Worm (Caenorhabditis elegans) whole organism, dauer: Measurements from ENCODE around the gene T01C8.3.

Experiments
- unc-62 ChIP-seq: sonication (generic microtip); optimal IDR thresholded peaks from 2 replicates; lab custom pipeline; 2017; ENCODE audit warnings: missing biosample characterization, missing genetic modification reagents, missing genetic modification characterization

The T01C8.3 gene

DNA sequence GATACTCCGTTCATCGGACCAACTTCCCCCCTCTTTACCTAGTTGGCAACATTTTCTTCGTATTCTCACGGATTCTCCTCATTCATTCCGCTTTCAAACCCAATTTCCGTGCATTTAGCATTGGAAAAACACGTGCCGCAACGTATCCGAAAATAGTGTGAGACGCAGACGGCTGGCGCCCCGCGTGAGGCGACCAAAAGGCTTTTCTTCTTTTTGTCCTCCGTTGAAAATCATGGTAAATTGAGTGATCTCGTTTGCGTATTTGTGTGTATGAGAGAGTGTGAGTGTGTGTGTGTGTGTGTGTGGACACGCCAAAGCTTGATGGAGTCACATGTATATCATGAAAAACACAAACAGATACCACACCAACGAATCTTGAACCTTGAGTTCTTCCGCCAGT lies 13.8 kb upstream of the T01C8.3 start:
- TF ChIP-seq unc-62 (GFP tag; lab: Kevin White, UChicago): no peak

DNA sequence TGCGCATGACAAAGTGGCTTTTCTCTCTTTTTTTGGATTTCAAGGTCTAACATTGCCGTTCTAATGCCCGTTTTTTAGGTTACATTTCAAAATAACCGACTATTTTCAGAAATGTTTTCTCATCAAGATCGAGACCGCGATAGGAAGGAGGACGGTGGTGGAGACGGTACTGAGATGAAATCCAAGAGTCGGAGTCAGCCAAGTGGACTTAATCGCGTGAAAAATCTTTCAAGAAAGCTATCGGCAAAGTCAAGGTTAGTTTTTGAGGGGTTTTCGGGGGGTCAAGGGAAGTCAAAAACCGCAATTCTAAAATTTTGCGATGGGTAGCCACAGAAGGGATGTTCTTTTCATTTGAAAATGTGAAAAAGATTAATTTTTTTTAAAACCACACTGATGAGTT lies 13.0 kb upstream of the T01C8.3 start, which contains the start of gene aak-2:
Gene aak-2 (plus strand): TSS at position 110 of the 400 bp plus-strand sequence.
- TF ChIP-seq unc-62 (GFP tag; lab: Kevin White, UChicago): no peak

DNA sequence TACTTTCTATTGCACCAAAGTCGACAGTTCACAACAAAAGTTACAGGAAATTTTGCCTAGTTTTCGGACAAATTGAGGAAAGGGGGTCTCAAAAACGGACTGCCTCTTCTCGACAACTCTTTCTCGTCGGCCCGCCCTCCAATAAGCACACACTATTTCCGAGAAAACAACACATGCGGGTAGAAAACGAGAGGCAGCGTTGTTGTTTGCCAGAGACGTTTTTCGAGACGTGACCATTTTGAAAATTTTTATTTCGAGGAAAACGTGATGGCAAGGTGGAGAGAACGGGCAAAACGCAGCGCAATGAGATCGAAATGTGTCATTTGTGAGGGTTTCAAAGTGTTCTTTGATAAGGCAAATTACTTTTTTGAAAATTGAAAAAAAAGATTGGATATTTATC lies 10.5 kb upstream of the T01C8.3 start:
- TF ChIP-seq unc-62 (GFP tag; lab: Kevin White, UChicago): no peak

DNA sequence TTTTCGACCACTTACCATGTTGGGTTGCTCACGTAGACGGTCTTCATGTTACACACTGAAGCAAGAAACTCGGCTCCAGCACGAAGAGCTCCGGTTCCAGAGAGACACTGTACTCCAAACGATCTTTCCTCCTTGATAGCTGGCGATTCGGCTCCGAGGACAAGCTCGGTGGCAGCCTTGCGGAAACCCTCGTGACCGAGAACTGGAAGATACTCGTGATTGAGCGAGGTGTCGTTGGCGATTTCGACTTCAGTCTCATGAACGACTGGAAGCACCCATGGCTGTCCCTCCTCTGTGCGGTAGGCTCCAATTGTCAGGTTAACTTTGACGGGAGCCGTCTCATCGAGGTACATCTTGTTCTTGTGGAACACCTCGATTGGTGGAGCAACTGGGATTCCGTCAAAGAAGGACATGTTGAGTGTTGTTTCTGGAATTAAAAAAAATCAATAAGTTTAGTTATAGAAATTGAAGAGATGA lies 9.7 kb upstream of the T01C8.3 start, which contains the start of gene got-1.2:
Gene got-1.2 (minus strand): TSS at position 427 of the 477 bp plus-strand sequence.
- no peak for TF ChIP-seq unc-62 (GFP tag; lab: Kevin White, UChicago)

DNA sequence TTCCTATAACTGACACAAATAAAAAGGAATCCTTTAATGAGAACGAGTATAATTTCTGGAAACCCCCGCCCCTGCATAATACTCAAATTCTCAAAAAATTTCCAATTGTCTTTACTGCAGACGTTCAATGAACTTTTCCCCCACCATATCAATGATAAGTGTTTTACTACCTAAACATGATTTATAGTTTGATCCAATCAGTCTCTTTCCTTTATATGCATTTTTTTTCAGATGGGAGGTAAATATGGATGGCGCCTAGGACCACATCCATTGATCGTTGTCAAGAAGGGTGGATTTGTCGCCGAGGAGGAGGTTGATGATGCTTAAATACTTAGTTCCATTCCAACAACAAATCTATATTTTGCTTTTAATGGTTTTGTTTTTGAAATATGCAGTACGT lies 4.1 kb upstream of the T01C8.3 start:
- TF ChIP-seq unc-62 (GFP tag; lab: Kevin White, UChicago): no peak

DNA sequence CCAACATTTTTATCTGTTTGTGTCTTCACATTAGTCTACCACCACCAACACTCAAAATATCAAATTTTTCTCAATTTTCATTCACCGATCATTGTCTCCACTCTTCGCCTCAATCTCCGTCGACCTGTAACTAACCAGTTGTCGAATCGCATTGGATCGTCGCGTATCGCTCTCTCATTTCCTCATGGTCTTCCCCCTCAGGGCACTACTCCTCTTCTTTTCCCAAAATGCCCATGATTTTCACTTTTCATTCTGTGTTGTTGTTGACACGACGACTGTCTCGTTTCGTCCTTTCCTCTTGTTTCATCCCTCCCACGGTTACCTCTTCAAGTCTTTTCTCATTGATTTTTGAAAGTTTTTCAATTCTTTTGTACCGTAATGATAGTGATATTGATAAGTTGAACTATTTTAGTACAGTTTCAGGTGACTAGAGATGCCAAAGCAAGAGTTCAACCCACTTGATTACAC lies 3.0 kb upstream of the T01C8.3 start, which contains the start of gene T01C8.2:
Gene T01C8.2 (plus strand): TSS at position 418 of the 468 bp plus-strand sequence.
- no peak for TF ChIP-seq unc-62 (GFP tag; lab: Kevin White, UChicago)

DNA sequence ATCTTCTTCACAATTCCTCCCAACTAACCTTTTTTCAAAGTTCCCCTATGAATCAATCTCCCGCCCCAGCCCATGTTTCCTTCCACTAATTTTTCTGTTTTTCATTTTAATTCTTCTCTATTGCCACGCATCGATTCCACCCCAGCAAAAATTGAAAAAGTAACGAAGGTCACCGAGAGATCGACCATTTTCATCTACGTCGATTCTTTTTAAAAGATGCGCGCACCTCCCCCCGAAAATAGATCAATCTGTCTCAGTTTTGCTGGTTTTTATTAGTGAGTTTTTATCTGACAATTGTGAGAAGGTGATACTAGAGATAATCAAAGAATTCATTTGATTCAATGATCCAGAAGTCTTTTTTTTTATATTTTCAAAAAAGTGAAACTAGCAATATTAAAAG lies 1.0 kb upstream of the T01C8.3 start:
- no peak for TF ChIP-seq unc-62 (GFP tag; lab: Kevin White, UChicago)

DNA sequence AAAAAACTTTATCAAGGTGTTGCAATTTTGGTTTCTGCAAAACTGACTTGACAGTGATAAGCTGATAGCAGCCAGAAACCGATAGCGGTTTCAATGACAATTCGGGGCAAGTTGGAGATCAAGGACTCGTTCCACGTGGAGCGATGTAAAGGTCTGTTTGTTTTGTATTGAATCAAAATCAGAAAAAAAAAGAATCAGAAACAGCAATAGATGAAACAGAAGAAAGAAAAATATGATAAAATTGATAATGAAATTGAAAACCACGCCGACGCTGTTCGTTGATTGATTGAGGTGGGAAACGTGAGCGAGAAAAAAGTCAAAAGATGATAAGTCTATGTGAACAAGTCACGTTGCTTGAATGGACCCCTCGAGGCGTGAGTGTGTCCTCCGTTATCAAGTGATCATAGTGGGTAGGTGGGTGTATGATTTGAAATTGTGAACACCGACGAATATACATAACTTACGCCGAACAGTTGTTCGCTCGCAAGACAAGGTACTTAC lies 7.6 kb downstream of the T01C8.3 start:
- no peak for TF ChIP-seq unc-62 (GFP tag; lab: Kevin White, UChicago)

DNA sequence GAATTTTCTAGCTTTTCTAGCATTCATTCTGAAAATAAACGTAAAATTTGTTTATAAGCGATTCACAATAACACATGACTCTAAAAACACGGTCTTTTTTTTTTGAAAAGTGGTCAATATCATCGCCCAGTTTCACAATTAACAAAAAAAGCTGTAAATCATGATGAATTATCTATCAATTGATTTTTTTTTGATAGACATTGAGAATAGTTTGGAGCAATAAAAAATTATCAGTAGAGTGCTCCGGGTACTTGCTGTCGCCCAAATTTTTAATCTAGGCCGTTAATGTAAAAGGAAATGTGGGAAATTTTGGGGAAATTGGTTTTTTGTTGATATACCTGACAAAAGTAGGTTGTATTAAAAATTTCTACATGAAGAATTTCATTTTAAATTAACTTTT lies 9.6 kb downstream of the T01C8.3 start:
- TF ChIP-seq unc-62 (GFP tag; lab: Kevin White, UChicago): no peak

DNA sequence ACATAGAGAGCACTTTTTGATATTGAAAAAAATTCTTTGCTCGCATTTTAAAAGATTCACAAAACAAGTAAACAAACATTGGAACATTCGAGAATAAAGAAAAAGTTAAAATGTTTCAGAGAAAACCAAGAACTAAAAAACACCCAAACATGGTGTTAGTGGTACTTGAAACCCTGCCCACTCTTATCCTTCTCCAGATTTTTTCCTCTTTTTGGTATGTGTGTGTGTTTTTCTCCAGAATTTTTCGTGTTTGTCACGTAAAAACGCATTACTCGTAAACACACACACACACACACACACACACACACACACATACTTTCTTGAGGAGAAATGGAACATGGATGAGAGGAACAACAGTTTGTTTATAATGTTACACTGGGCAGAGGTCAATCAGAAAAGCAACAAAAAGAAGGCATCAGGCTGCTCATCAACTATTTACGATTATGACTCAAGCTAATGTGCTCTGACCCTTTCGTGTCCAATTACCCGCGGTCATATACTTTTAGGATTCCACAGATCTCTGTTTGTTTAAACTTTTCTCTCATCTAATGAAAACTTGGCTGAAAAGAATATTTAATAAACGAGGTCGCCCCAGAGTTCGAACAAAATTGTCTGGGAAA lies 10.8 kb downstream of the T01C8.3 start:
- no peak for TF ChIP-seq unc-62 (GFP tag; lab: Kevin White, UChicago)

DNA sequence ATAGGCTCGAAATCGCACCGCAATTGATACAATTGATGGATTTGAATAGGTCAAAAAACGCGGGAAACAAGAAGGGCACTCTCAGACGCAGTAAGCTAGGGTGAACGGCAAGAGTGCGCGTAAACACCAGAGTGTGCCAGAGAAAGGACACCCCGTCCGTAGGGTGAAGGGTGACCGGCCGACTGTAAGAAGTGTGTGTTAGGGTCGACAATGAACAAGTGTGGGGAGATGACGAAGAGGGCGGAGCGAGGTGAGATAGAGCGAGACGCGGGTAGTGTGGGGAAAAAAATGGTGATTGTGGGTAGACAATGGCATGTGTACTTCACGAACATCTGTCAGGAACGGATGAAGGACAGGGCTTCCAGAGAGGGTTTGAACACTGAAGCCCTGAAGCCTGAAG lies 12.1 kb downstream of the T01C8.3 start:
- no peak for TF ChIP-seq unc-62 (GFP tag; lab: Kevin White, UChicago)

DNA sequence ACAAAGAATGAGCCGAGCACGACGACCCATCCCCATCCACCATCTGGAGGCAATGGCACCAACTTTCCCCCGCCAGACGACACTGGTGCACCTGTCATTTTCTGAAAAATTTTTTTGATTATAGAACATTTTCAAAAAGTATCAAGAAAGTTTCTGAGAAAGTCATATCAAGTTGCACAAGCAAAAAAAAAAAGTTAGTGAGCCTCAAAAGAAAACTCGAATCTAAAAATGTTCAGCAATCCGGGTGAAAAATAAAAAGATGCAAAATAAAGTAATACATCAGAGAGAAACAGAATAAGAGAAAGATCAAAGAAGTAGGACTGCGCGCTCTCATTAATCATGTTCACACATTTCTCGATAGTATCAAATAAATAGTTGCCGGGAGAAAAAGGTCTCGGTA lies 12.6 kb downstream of the T01C8.3 start, which contains the start of gene mct-6:
Gene mct-6 (minus strand): TSS at position 101 of the 400 bp plus-strand sequence.
- no peak for TF ChIP-seq unc-62 (GFP tag; lab: Kevin White, UChicago)

DNA sequence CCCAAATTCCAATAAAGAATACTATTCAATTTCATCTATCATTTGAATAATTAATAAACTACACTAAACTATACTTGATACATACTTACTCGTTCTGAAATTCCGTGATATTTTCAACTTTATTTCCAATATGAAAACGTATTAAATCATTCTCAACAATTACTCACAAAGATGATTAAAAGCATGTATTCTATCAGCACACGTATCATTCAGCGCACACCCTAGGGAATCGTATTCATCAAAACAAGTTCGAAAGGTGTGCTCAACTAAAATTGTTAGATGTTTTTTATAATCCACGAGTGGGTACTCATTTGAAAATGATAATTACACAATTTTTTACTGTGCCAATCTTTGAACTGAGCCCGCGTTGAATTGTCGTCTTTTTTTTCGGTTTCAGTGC lies 20.5 kb downstream of the T01C8.3 start, which contains the start of gene C10E2.1:
Gene C10E2.1 (plus strand): TSS at position 301 of the 400 bp plus-strand sequence.
- no peak for TF ChIP-seq unc-62 (GFP tag; lab: Kevin White, UChicago)

DNA sequence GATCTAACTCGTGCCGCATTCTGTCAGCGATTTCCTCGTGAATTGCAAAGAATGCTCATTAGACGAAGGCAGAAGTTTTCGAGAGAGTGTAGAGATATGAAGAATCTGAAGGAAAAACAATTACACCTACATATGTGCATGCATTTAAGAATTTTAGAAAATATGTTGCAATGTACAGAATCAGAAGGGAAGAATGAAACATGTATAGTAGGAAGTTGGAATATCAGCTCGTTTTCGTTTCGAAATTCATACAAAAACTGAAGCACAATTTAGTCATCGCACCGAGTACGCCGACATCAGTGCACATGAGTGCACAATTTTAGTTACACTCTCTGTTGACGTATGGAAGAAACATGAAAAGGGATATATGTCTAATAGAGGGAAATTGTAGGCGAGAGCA lies 28.5 kb downstream of the T01C8.3 start, which contains the start of gene C10E2.5:
Gene C10E2.5 (minus strand): TSS at position 101 of the 400 bp plus-strand sequence.
- TF ChIP-seq unc-62 (GFP tag; lab: Kevin White, UChicago): no peak

DNA sequence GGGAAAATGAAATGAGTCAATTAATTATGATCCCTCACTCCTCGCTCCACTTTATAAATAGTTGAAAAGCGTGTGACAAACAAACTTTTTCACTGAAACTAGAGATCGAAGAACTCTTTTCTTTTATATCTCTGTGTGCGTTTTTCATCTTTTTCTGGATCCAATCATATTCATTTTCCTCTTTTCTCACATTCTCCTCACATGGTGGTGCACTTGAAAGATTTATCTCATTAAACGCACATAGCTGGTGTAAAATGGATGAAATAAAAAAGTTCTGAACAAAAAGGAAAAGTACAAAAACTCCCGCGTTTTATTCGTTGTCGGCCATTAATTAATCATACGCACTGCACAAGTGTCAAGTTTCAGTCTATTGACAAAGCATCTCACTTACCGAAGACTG lies 30.8 kb downstream of the T01C8.3 start:
- TF ChIP-seq unc-62 (GFP tag; lab: Kevin White, UChicago): no peak

DNA sequence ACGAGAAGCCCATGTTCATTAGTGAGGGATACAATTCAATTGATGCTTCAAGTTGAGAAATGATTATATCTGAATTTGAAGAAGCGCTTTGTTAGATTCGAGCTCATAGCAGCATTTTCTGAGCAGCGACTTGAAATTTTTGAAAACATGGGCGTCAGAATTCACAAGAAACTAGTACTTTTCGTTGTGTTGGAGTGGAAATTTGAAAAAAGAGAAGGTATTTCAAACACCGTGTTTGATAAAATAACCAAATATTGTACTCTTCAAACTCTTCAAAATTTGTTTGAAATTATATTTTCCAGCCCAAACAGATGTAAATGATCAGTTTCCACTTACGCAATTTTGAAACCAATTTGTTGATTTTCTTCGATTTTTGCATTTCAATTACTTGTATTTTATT lies 38.1 kb downstream of the T01C8.3 start, which contains the start of gene C10E2.2:
Gene C10E2.2 (plus strand): TSS at position 301 of the 400 bp plus-strand sequence.
- TF ChIP-seq unc-62 (GFP tag; lab: Kevin White, UChicago): no peak

DNA sequence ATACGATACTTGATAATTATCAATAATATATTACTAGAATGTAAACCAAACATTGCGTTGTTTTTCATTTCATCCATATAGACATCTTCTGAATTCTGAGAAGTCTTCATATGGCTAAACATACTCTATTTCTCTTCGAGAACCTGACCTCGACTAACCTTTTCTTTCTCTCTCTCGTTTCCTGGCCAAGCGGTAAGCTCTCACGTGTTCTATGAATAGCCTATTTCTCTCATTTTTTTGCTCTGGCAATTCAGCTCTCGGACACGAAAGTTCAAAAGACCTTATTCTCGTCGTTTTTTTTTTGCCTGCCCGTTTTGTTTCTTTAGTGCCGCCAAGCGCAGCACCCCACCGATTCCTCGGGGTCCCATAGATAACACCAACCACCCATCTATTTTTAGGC lies 45.5 kb downstream of the T01C8.3 start:
- TF ChIP-seq unc-62 (GFP tag; lab: Kevin White, UChicago): no peak
